Fruit fly (Drosophila melanogaster) whole organism, embryonic: ENCODE data around the gene Larp7.

Source experiments
- CG10274 ChIP-seq: fragments of 200-800 bp; sonication (Bioruptor generic); optimal IDR thresholded peaks from 3 replicates; lab custom pipeline; 2017; ENCODE audit warnings: missing biosample characterization, mild to moderate bottlenecking, missing genetic modification characterization
- CG10462 ChIP-seq: fragments of 200-800 bp; sonication (Bioruptor generic); optimal IDR thresholded peaks from 2 replicates; lab custom pipeline; 2016; ENCODE audit warnings: missing biosample characterization, missing genetic modification characterization
- CG11085 ChIP-seq: fragments of 200-800 bp; sonication (Bioruptor generic); IDR thresholded peaks from 2 replicates; pipeline ENCODE4 v1.3.6; 2022; ENCODE audit warnings: missing biosample characterization, missing genetic modification characterization
- CG13296 ChIP-seq: fragments of 200-800 bp; sonication (Bioruptor generic); optimal IDR thresholded peaks from 3 replicates; lab custom pipeline; 2018; ENCODE audit warnings: missing biosample characterization, mild to moderate bottlenecking, missing genetic modification characterization
- CG15601 ChIP-seq: fragments of 200-800 bp; sonication (Bioruptor generic); optimal IDR thresholded peaks from 3 replicates; lab custom pipeline; 2019; ENCODE audit warnings: missing biosample characterization, mild to moderate bottlenecking, missing genetic modification characterization, moderate library complexity
- CG1603 ChIP-seq: fragments of 200-800 bp; sonication (Bioruptor generic); optimal IDR thresholded peaks from 2 replicates; lab custom pipeline; 2019; ENCODE audit warnings: missing biosample characterization, mild to moderate bottlenecking, missing genetic modification characterization, moderate library complexity
- CG16813 ChIP-seq: fragments of 200-800 bp; sonication (Bioruptor generic); IDR thresholded peaks from 3 replicates; pipeline ENCODE4 v1.3.6; 2022; ENCODE audit warnings: missing biosample characterization, missing genetic modification characterization; ENCODE audit not compliant: partially characterized antibody
- CG17328 ChIP-seq: fragments of 200-800 bp; sonication (Bioruptor generic); IDR thresholded peaks from 2 replicates; pipeline ENCODE4 v1.3.6; 2022; ENCODE audit warnings: missing biosample characterization, missing genetic modification characterization
- CG17802 ChIP-seq: fragments of 200-800 bp; sonication (Bioruptor generic); optimal IDR thresholded peaks from 2 replicates; lab custom pipeline; 2018; ENCODE audit warnings: missing biosample characterization, mild to moderate bottlenecking, missing genetic modification characterization, moderate library complexity
- CG2199 ChIP-seq: fragments of 200-800 bp; sonication (Bioruptor generic); IDR thresholded peaks from 3 replicates; pipeline ENCODE4 v1.3.6; 2022; ENCODE audit warnings: missing biosample characterization, missing genetic modification characterization
- CG31224 ChIP-seq: fragments of 200-800 bp; sonication (Bioruptor generic); IDR thresholded peaks from 2 replicates; pipeline ENCODE4 v1.3.6; 2022; ENCODE audit warnings: missing biosample characterization, missing genetic modification characterization
- CG3847 ChIP-seq: fragments of 200-800 bp; sonication (Bioruptor generic); IDR thresholded peaks from 2 replicates; pipeline ENCODE4 v1.3.6; 2022; ENCODE audit warnings: missing biosample characterization, missing genetic modification characterization
- CG3995 ChIP-seq: fragments of 200-800 bp; sonication (Bioruptor generic); optimal IDR thresholded peaks from 3 replicates; lab custom pipeline; 2016; ENCODE audit warnings: missing biosample characterization, missing genetic modification characterization
- CG7357 ChIP-seq: fragments of 200-800 bp; sonication (Bioruptor generic); IDR thresholded peaks from 3 replicates; pipeline ENCODE4 v1.3.6; 2022; ENCODE audit warnings: missing biosample characterization, missing genetic modification characterization
- CG7786 ChIP-seq: fragments of 200-800 bp; sonication (Bioruptor generic); optimal IDR thresholded peaks from 2 replicates; lab custom pipeline; 2016; ENCODE audit warnings: missing biosample characterization, missing genetic modification characterization
- CG8924 ChIP-seq: fragments of 200-800 bp; optimal IDR thresholded peaks from 3 replicates; lab custom pipeline; 2019; ENCODE audit warnings: missing biosample characterization, mild to moderate bottlenecking, missing genetic modification characterization, moderate library complexity
- CHES-1-like ChIP-seq: fragments of 200-800 bp; sonication (Bioruptor generic); optimal IDR thresholded peaks from 2 replicates; lab custom pipeline; 2016; ENCODE audit warnings: missing biosample characterization, missing genetic modification characterization
- CTCF ChIP-seq: fragments of 200-800 bp; sonication (Bioruptor generic); optimal IDR thresholded peaks from 2 replicates; lab custom pipeline; 2017; ENCODE audit warnings: missing biosample characterization, mild to moderate bottlenecking, missing genetic modification characterization, moderate library complexity
- D19A ChIP-seq: fragments of 200-800 bp; optimal IDR thresholded peaks from 3 replicates; lab custom pipeline; 2019; ENCODE audit warnings: missing biosample characterization, mild to moderate bottlenecking, missing genetic modification characterization, moderate library complexity
- Dip2 ChIP-seq: fragments of 200-800 bp; sonication (Bioruptor generic); IDR thresholded peaks from 2 replicates; pipeline ENCODE4 v1.3.6; 2022; ENCODE audit warnings: missing biosample characterization, missing genetic modification characterization
- Dref ChIP-seq: fragments of 200-800 bp; sonication (Bioruptor generic); IDR thresholded peaks from 2 replicates; pipeline ENCODE4 v1.3.6; 2022; ENCODE audit warnings: missing biosample characterization, missing genetic modification characterization
- E2f2 ChIP-seq: fragments of 200-800 bp; sonication (Bioruptor generic); IDR thresholded peaks from 2 replicates; pipeline ENCODE4 v1.3.6; 2022; ENCODE audit warnings: missing biosample characterization, missing genetic modification characterization
- ERR ChIP-seq: fragments of 200-800 bp; sonication (Bioruptor generic); optimal IDR thresholded peaks from 2 replicates; lab custom pipeline; 2016; ENCODE audit warnings: missing biosample characterization, missing genetic modification characterization
- Gug ChIP-seq: fragments of 200-800 bp; sonication (Bioruptor generic); IDR thresholded peaks from 4 replicates; pipeline ENCODE4 v1.3.6; 2022; ENCODE audit warnings: missing biosample characterization, missing genetic modification characterization
- Lhr ChIP-seq: fragments of 200-800 bp; sonication (Bioruptor generic); optimal IDR thresholded peaks from 3 replicates; lab custom pipeline; 2017; ENCODE audit warnings: mild to moderate bottlenecking, missing biosample characterization, missing genetic modification reagents, missing genetic modification characterization
- Max ChIP-seq: fragments of 200-800 bp; sonication (Bioruptor generic); optimal IDR thresholded peaks from 2 replicates; lab custom pipeline; 2016; ENCODE audit warnings: missing biosample characterization, mild to moderate bottlenecking, missing genetic modification characterization
- Nf-YA ChIP-seq: fragments of 200-800 bp; sonication (Bioruptor generic); IDR thresholded peaks from 2 replicates; pipeline ENCODE4 v1.3.6; 2022; ENCODE audit warnings: missing biosample characterization, missing genetic modification characterization
- Nf-YB ChIP-seq: fragments of 200-800 bp; sonication (Bioruptor generic); optimal IDR thresholded peaks from 3 replicates; lab custom pipeline; 2019; ENCODE audit warnings: missing biosample characterization, mild to moderate bottlenecking, missing genetic modification characterization, moderate library complexity
- Opbp ChIP-seq: fragments of 200-800 bp; sonication (Bioruptor generic); IDR thresholded peaks from 3 replicates; pipeline ENCODE4 v1.3.6; 2022; ENCODE audit warnings: missing biosample characterization, missing genetic modification characterization; ENCODE audit not compliant: partially characterized antibody
- Rfx ChIP-seq: fragments of 200-800 bp; sonication (Bioruptor generic); IDR thresholded peaks from 2 replicates; pipeline ENCODE4 v1.3.6; 2022; ENCODE audit warnings: missing biosample characterization, missing genetic modification characterization
- Sin3A ChIP-seq: fragments of >200 bp; optimal IDR thresholded peaks from 2 replicates; lab custom pipeline; 2018
- ara ChIP-seq: fragments of 200-800 bp; sonication (Bioruptor generic); IDR thresholded peaks from 2 replicates; pipeline ENCODE4 v1.3.6; 2022; ENCODE audit warnings: missing biosample characterization, missing genetic modification characterization
- ato ChIP-seq: fragments of 200-800 bp; sonication (Bioruptor generic); IDR thresholded peaks from 2 replicates; pipeline ENCODE4 v1.3.6; 2022; ENCODE audit warnings: missing biosample characterization, missing genetic modification characterization; ENCODE audit not compliant: partially characterized antibody
- cato ChIP-seq: fragments of 200-800 bp; sonication (Bioruptor generic); optimal IDR thresholded peaks from 2 replicates; lab custom pipeline; 2016; ENCODE audit warnings: missing biosample characterization, missing genetic modification characterization, borderline replicate concordance
- cg ChIP-seq: fragments of 200-800 bp; sonication (Bioruptor generic); optimal IDR thresholded peaks from 3 replicates; lab custom pipeline; 2019; ENCODE audit warnings: missing biosample characterization, mild to moderate bottlenecking, missing genetic modification characterization, moderate library complexity
- crc ChIP-seq: fragments of 200-800 bp; sonication (Bioruptor generic); optimal IDR thresholded peaks from 2 replicates; lab custom pipeline; 2016; ENCODE audit warnings: missing biosample characterization, missing genetic modification characterization
- dm ChIP-seq: fragments of 200-800 bp; sonication (Bioruptor generic); optimal IDR thresholded peaks from 3 replicates; lab custom pipeline; 2016; ENCODE audit warnings: missing biosample characterization, missing genetic modification characterization
- dysf ChIP-seq: fragments of 200-800 bp; sonication (Bioruptor generic); IDR thresholded peaks from 3 replicates; pipeline ENCODE4 v1.3.6; 2022; ENCODE audit warnings: missing biosample characterization, missing genetic modification characterization
- grn ChIP-seq: fragments of 200-800 bp; sonication (Bioruptor generic); optimal IDR thresholded peaks from 3 replicates; lab custom pipeline; 2017; ENCODE audit warnings: missing biosample characterization, missing genetic modification characterization
- gsb-n ChIP-seq: fragments of 200-800 bp; sonication (Bioruptor generic); optimal IDR thresholded peaks from 3 replicates; lab custom pipeline; 2018; ENCODE audit warnings: missing biosample characterization, mild to moderate bottlenecking, missing genetic modification characterization
- lov ChIP-seq, 2 experiments: fragments of 200-800 bp in 1 of 2; fragments of >200 bp in 1 of 2; sonication (Bioruptor generic) in 1 of 2; IDR thresholded peaks in 1 of 2; optimal IDR thresholded peaks in 1 of 2; 2 replicates in 1 of 2; 3 replicates in 1 of 2; pipeline versions ENCODE4 v1.3.6 to Lab custom; 2017 to 2022; ENCODE audit warnings: missing biosample characterization in 1 of 2, missing genetic modification characterization in 1 of 2
- nerfin-1 ChIP-seq: fragments of 200-800 bp; sonication (Bioruptor generic); optimal IDR thresholded peaks from 3 replicates; lab custom pipeline; 2019; ENCODE audit warnings: missing biosample characterization, mild to moderate bottlenecking, missing genetic modification characterization, moderate library complexity
- pfk ChIP-seq: fragments of 200-800 bp; sonication (Bioruptor generic); optimal IDR thresholded peaks from 2 replicates; lab custom pipeline; 2018; ENCODE audit warnings: missing biosample characterization, mild to moderate bottlenecking, missing genetic modification characterization, moderate library complexity
- pita ChIP-seq: fragments of 200-800 bp; sonication (Bioruptor generic); optimal IDR thresholded peaks from 2 replicates; lab custom pipeline; 2017; ENCODE audit warnings: missing biosample characterization, mild to moderate bottlenecking, missing genetic modification characterization
- pzg ChIP-seq: fragments of 200-800 bp; sonication (Bioruptor generic); optimal IDR thresholded peaks from 3 replicates; lab custom pipeline; 2018; ENCODE audit warnings: missing biosample characterization, mild to moderate bottlenecking, missing genetic modification characterization, moderate library complexity
- slbo ChIP-seq: fragments of 200-800 bp; sonication (Bioruptor generic); IDR thresholded peaks from 2 replicates; pipeline ENCODE4 v1.3.6; 2022; ENCODE audit warnings: missing biosample characterization, missing genetic modification characterization
- stwl ChIP-seq: fragments of 200-800 bp; sonication (Bioruptor generic); optimal IDR thresholded peaks from 3 replicates; lab custom pipeline; 2018; ENCODE audit warnings: missing biosample characterization, mild to moderate bottlenecking, missing genetic modification characterization, moderate library complexity
- unpg ChIP-seq: fragments of 200-800 bp; sonication (Bioruptor generic); optimal IDR thresholded peaks from 3 replicates; lab custom pipeline; 2018; ENCODE audit warnings: missing biosample characterization, mild to moderate bottlenecking, missing genetic modification characterization, moderate library complexity
- wdn ChIP-seq: fragments of 200-800 bp; sonication (Bioruptor generic); IDR thresholded peaks from 2 replicates; pipeline ENCODE4 v1.3.6; 2022; ENCODE audit warnings: missing biosample characterization, missing genetic modification characterization

Gene Larp7

dm6 chrX:9282783-9283289 lies 39.2 kb downstream of the Larp7 start, which contains the start of gene c11.1 (continued):
- TF ChIP-seq ato = 0 out of 2 replicates have a peak, but pooled peaks have one; percentile 34
- peak; percentile 75 for TF ChIP-seq Lhr (GFP tag; lab: Kevin White, UChicago)
- peak; percentile 29; the same call in 1 of the 3 replicates for TF ChIP-seq CG16813 (GFP tag; lab: Robert Waterston, UW)
- TF ChIP-seq Max (GFP tag; lab: Kevin White, UChicago) = no peak
- TF ChIP-seq cato (GFP tag; lab: Kevin White, UChicago) = no peak
- TF ChIP-seq nerfin-1 (tag; lab: Kevin White, UChicago) = peak; percentile 97
- TF ChIP-seq pzg (GFP tag; lab: Kevin White, UChicago) = peak; percentile 83
- peak; percentile 14 for TF ChIP-seq CG8924 (tag; lab: Kevin White, UChicago)
- peak; percentile 74 for TF ChIP-seq E2f2 (GFP tag; lab: Robert Waterston, UW)
- no peak for TF ChIP-seq CG7786 (GFP tag; lab: Kevin White, UChicago)
- no peak for TF ChIP-seq ara (GFP tag; lab: Robert Waterston, UW)
- peak; percentile 44 for TF ChIP-seq CTCF (GFP tag; lab: Kevin White, UChicago)
- no peak for TF ChIP-seq pfk (GFP tag; lab: Kevin White, UChicago)
- peak; percentile 39; the same call in 1 of the 3 replicates for TF ChIP-seq dysf (GFP tag; lab: Robert Waterston, UW)
- TF ChIP-seq Sin3A (lab: Kevin White, UChicago) = peak; percentile 45
- TF ChIP-seq CG1603 = no peak
- TF ChIP-seq D19A (tag; lab: Kevin White, UChicago) = no peak

- TF ChIP-seq dm (GFP tag; lab: Kevin White, UChicago) (no peak), CG3847 (no peak), Nf-YA (GFP tag; lab: Robert Waterston, UW) (peak; percentile 37; the same call in 1 of the 2 replicates), ERR (GFP tag; lab: Kevin White, UChicago) (no peak), cg (GFP tag; lab: Kevin White, UChicago) (no peak), CG10462 (no peak), CG7357 (GFP tag; lab: Robert Waterston, UW) (no peak), stwl (no peak), wdn (GFP tag; lab: Robert Waterston, UW) (no peak), Dref (GFP tag; lab: Robert Waterston, UW) (no peak), pzg (GFP tag; lab: Kevin White, UChicago) (no peak), CG31224 (GFP tag; lab: Robert Waterston, UW) (no peak), Opbp (no peak), Nf-YB (GFP tag; lab: Kevin White, UChicago) (peak; percentile 100), slbo (no peak), crc (no peak), CG10274 (no peak), pita (GFP tag; lab: Kevin White, UChicago) (no peak), gsb-n (tag; lab: Kevin White, UChicago) (peak; percentile 15), Gug (GFP tag; lab: Robert Waterston, UW) (no peak), Sin3A (lab: Kevin White, UChicago) (no peak), lov (optimal IDR thresholded peaks at IDR 0.05; lab: Kevin White, UChicago) (no peak), lov (GFP tag; IDR thresholded peaks at IDR 0.05; lab: Robert Waterston, UW) (no peak), CG15601 (no peak), CG2199 (GFP tag; lab: Robert Waterston, UW) (no peak), unpg (GFP tag; lab: Kevin White, UChicago) (no peak), CG3995 (GFP tag; lab: Kevin White, UChicago) (no peak), CG17802 (no peak), grn (no peak), CG11085 (GFP tag; lab: Robert Waterston, UW) (no peak), Rfx (GFP tag; lab: Robert Waterston, UW) (no peak), CHES-1-like (GFP tag; lab: Kevin White, UChicago) (no peak), Dip2 (no peak), CG13296 (GFP tag; lab: Kevin White, UChicago) (no peak), CG17328 (GFP tag; lab: Robert Waterston, UW) (no peak)
Measured at dm6 chrX:9284024-9284738, 40.6 kb downstream of the Larp7 start, which contains the start of gene lz. lz (plus strand) TSS chrX:9284649.
